Worm (Caenorhabditis elegans) whole organism, L4 larva: ENCODE results near the gene nex-2.

Source experiments
- D1046.2 ChIP-seq: fragments of 200-800 bp; sonication (Bioruptor generic); IDR thresholded peaks from 2 replicates; pipeline ENCODE4 v1.3.6; 2022; ENCODE audit warnings: missing genetic modification characterization, missing compliant biosample characterization
- F10B5.3 ChIP-seq: sonication (generic microtip); optimal IDR thresholded peaks from 2 replicates; lab custom pipeline; 2016; ENCODE audit warnings: mild to moderate bottlenecking, missing genetic modification characterization, missing compliant biosample characterization
- R02D3.7 ChIP-seq: fragments of 150-350 bp; sonication (generic microtip); optimal IDR thresholded peaks from 3 replicates; lab custom pipeline; 2014; ENCODE audit warnings: missing biosample characterization, missing genetic modification characterization
- T20F7.1 ChIP-seq: fragments of 200-800 bp; sonication (Bioruptor generic); optimal IDR thresholded peaks from 2 replicates; lab custom pipeline; 2018; ENCODE audit warnings: mild to moderate bottlenecking, missing genetic modification characterization, missing compliant biosample characterization
- T26A8.4 ChIP-seq: fragments of 200-800 bp; sonication (Bioruptor generic); IDR thresholded peaks from 2 replicates; pipeline ENCODE4 v1.3.6; 2022; ENCODE audit warnings: missing genetic modification characterization, missing compliant biosample characterization
- Y105C5A.15 ChIP-seq: fragments of 200-800 bp; sonication (Bioruptor generic); IDR thresholded peaks from 2 replicates; pipeline ENCODE4 v1.3.6; 2022; ENCODE audit warnings: missing genetic modification characterization, missing compliant biosample characterization
- aha-1 ChIP-seq: fragments of 150-350 bp; peaks from one replicate; lab custom pipeline; 2014; ENCODE audit warnings: missing biosample characterization, missing genetic modification characterization
- arid-1 ChIP-seq: fragments of 200-800 bp; sonication (Bioruptor generic); conservative IDR thresholded peaks from 2 replicates; pipeline ENCODE4 v1.3.6; 2022; ENCODE audit warnings: missing genetic modification reagents, missing genetic modification characterization, missing compliant biosample characterization
- ceh-44 ChIP-seq: fragments of 200-800 bp; sonication (Bioruptor generic); IDR thresholded peaks from 2 replicates; pipeline ENCODE4 v1.3.6; 2022; ENCODE audit warnings: missing genetic modification reagents, missing genetic modification characterization, missing compliant biosample characterization
- cey-2 ChIP-seq: sonication (generic microtip); optimal IDR thresholded peaks from 3 replicates; lab custom pipeline; 2017; ENCODE audit warnings: missing genetic modification characterization, mild to moderate bottlenecking, missing compliant biosample characterization, antibody characterized with exemption, borderline replicate concordance; ENCODE audit not compliant: insufficient read depth
- ctbp-1 ChIP-seq: fragments of 200-800 bp; sonication (Bioruptor generic); IDR thresholded peaks from 2 replicates; pipeline ENCODE4 v1.3.6; 2022; ENCODE audit warnings: missing genetic modification reagents, missing genetic modification characterization, missing compliant biosample characterization
- daf-12 ChIP-seq: fragments of 150-350 bp; optimal IDR thresholded peaks from 2 replicates; lab custom pipeline; 2014; ENCODE audit warnings: missing biosample characterization, missing genetic modification reagents, missing genetic modification characterization
- daf-19 ChIP-seq: fragments of 200-800 bp; sonication (Bioruptor generic); conservative IDR thresholded peaks from 2 replicates; pipeline ENCODE4 v1.3.6; 2022; ENCODE audit warnings: missing genetic modification characterization, missing compliant biosample characterization
- dmd-8 ChIP-seq: fragments of 200-800 bp; sonication (Bioruptor generic); IDR thresholded peaks from 2 replicates; pipeline ENCODE4 v1.3.6; 2022; ENCODE audit warnings: missing genetic modification characterization, missing compliant biosample characterization
- duxl-1 ChIP-seq: sonication (generic microtip); optimal IDR thresholded peaks from 2 replicates; lab custom pipeline; 2016; ENCODE audit warnings: mild to moderate bottlenecking, missing genetic modification characterization, moderate library complexity, missing compliant biosample characterization; ENCODE audit not compliant: poor library complexity
- dve-1 ChIP-seq: sonication (generic microtip); optimal IDR thresholded peaks from 2 replicates; lab custom pipeline; 2017; ENCODE audit warnings: antibody characterized with exemption, mild to moderate bottlenecking, missing genetic modification characterization, missing compliant biosample characterization; ENCODE audit not compliant: insufficient read depth
- egl-43 ChIP-seq: fragments of 200-800 bp; sonication (Bioruptor generic); IDR thresholded peaks from 2 replicates; pipeline ENCODE4 v1.3.6; 2022; ENCODE audit warnings: missing genetic modification reagents, missing genetic modification characterization, missing compliant biosample characterization
- fkh-10 ChIP-seq: fragments of 150-350 bp; optimal IDR thresholded peaks from 2 replicates; lab custom pipeline; 2014; ENCODE audit warnings: missing biosample characterization, missing genetic modification reagents, missing genetic modification characterization
- gei-8 ChIP-seq: fragments of 200-800 bp; sonication (Bioruptor generic); optimal IDR thresholded peaks from 2 replicates; lab custom pipeline; 2018; ENCODE audit warnings: mild to moderate bottlenecking, missing genetic modification characterization, missing compliant biosample characterization
- hlh-30 ChIP-seq: sonication (generic microtip); optimal IDR thresholded peaks from 2 replicates; lab custom pipeline; 2017; ENCODE audit warnings: antibody characterized with exemption, mild to moderate bottlenecking, missing genetic modification characterization, missing compliant biosample characterization; ENCODE audit not compliant: insufficient read depth
- lin-15B ChIP-seq: fragments of 150-350 bp; sonication (generic microtip); optimal IDR thresholded peaks from 3 replicates; lab custom pipeline; 2014; ENCODE audit warnings: missing biosample characterization, missing genetic modification characterization
- lir-3 ChIP-seq: sonication (generic microtip); optimal IDR thresholded peaks from 2 replicates; lab custom pipeline; 2016; ENCODE audit warnings: mild to moderate bottlenecking, missing genetic modification characterization, missing compliant biosample characterization
- nhr-11 ChIP-seq: fragments of 150-350 bp; optimal IDR thresholded peaks from 2 replicates; lab custom pipeline; 2014; ENCODE audit warnings: missing biosample characterization, missing genetic modification characterization
- nhr-237 ChIP-seq: sonication (generic microtip); optimal IDR thresholded peaks from 2 replicates; lab custom pipeline; 2017; ENCODE audit warnings: missing biosample characterization, missing genetic modification characterization
- nhr-42 ChIP-seq: fragments of 200-800 bp; sonication (Bioruptor generic); IDR thresholded peaks from 2 replicates; pipeline ENCODE4 v1.3.6; 2022; ENCODE audit warnings: missing genetic modification characterization, missing compliant biosample characterization
- nhr-77 ChIP-seq: fragments of 150-350 bp; optimal IDR thresholded peaks from 2 replicates; lab custom pipeline; 2014; ENCODE audit warnings: missing biosample characterization, missing genetic modification characterization
- pqm-1 ChIP-seq: sonication (generic microtip); optimal IDR thresholded peaks from 2 replicates; lab custom pipeline; 2017; ENCODE audit warnings: missing biosample characterization, missing genetic modification characterization
- rbr-2 ChIP-seq: sonication (generic microtip); optimal IDR thresholded peaks from 2 replicates; lab custom pipeline; 2016; ENCODE audit warnings: missing genotype, missing genetic modification characterization, missing compliant biosample characterization
- sdz-12 ChIP-seq: fragments of 200-800 bp; sonication (Bioruptor generic); optimal IDR thresholded peaks from 2 replicates; lab custom pipeline; 2018; ENCODE audit warnings: mild to moderate bottlenecking, missing genetic modification characterization, missing compliant biosample characterization
- set-16 ChIP-seq: fragments of 200-800 bp; sonication (Bioruptor generic); IDR thresholded peaks from 2 replicates; pipeline ENCODE4 v1.3.6; 2022; ENCODE audit warnings: missing genetic modification reagents, missing genetic modification characterization, missing compliant biosample characterization
- spr-3 ChIP-seq: fragments of 200-800 bp; sonication (Bioruptor generic); optimal IDR thresholded peaks from 2 replicates; lab custom pipeline; 2018; ENCODE audit warnings: mild to moderate bottlenecking, missing genetic modification characterization, missing compliant biosample characterization
- tra-1 ChIP-seq: fragments of 200-800 bp; sonication (Bioruptor generic); IDR thresholded peaks from 2 replicates; pipeline ENCODE4 v1.3.6; 2022; ENCODE audit warnings: missing genetic modification reagents, missing genetic modification characterization, missing compliant biosample characterization
- unc-62 ChIP-seq, 3 experiments: fragments of 150-350 bp in 1 of 3; sonication (generic microtip); optimal IDR thresholded peaks in 2 of 3; peaks in 1 of 3; 1 replicate in 1 of 3; 2 replicates in 2 of 3; lab custom pipeline; 2014 to 2017; ENCODE audit warnings: missing biosample characterization in 3 of 3, missing genetic modification characterization in 3 of 3, missing genetic modification reagents in 3 of 3, missing genotype in 1 of 3
- zfp-3 ChIP-seq: fragments of 200-800 bp; sonication (Bioruptor generic); conservative IDR thresholded peaks from 2 replicates; pipeline ENCODE4 v1.3.6; 2022; ENCODE audit warnings: missing genetic modification reagents, missing genetic modification characterization, missing compliant biosample characterization
- zip-11 ChIP-seq: fragments of 200-800 bp; sonication (Bioruptor generic); IDR thresholded peaks from 2 replicates; pipeline ENCODE4 v1.3.6; 2022; ENCODE audit warnings: missing genetic modification characterization, missing compliant biosample characterization
- zip-2 ChIP-seq: fragments of 150-350 bp; optimal IDR thresholded peaks from 2 replicates; lab custom pipeline; 2014; ENCODE audit warnings: missing biosample characterization, missing genetic modification characterization

Gene nex-2

ce11 chrIII:10337508-10338166, 7.4 kb upstream of the nex-2 start, which contains the start of gene ttr-15 (continued):
- TF ChIP-seq fkh-10 (GFP tag; lab: Kevin White, UChicago) (no peak), R02D3.7 (tag; lab: Kevin White, UChicago) (no peak), zfp-3 (GFP tag; lab: Robert Waterston, UW) (0 out of 2 replicates have a peak, but pooled peaks have one; percentile 14), T26A8.4 (GFP tag; lab: Robert Waterston, UW) (no peak), sdz-12 (no peak), cey-2 (no peak), ceh-44 (GFP tag; lab: Robert Waterston, UW) (no peak), zip-11 (GFP tag; lab: Robert Waterston, UW) (no peak), daf-19 (GFP tag; lab: Robert Waterston, UW) (no peak), dve-1 (tag; lab: Kevin White, UChicago) (peak; percentile 72), lir-3 (tag; lab: Kevin White, UChicago) (no peak), T20F7.1 (GFP tag; lab: Kevin White, UChicago) (peak; percentile 54), ctbp-1 (no peak), tra-1 (GFP tag; lab: Robert Waterston, UW) (0 out of 2 replicates have a peak, but pooled peaks have one; percentile 28), pqm-1 (tag; lab: Kevin White, UChicago) (no peak), gei-8 (GFP tag; lab: Kevin White, UChicago) (no peak), zip-2 (no peak), nhr-237 (tag; lab: Kevin White, UChicago) (no peak), nhr-42 (no peak), set-16 (GFP tag; lab: Robert Waterston, UW) (no peak), nhr-11 (no peak), D1046.2 (GFP tag; lab: Robert Waterston, UW) (no peak), hlh-30 (peak; percentile 34), duxl-1 (no peak), egl-43 (GFP tag; lab: Robert Waterston, UW) (no peak), spr-3 (GFP tag; lab: Kevin White, UChicago) (no peak), aha-1 (tag; lab: Kevin White, UChicago) (peak; percentile 87), rbr-2 (no peak), arid-1 (no peak)

- TF ChIP-seq unc-62 (GFP tag; optimal IDR thresholded peaks at IDR 0.05 in 1 of 2; lab: Kevin White, UChicago) = peak in 1 of 2 experiments; percentile 54
- no peak for TF ChIP-seq unc-62 (tag; optimal IDR thresholded peaks at IDR 0.05; lab: Kevin White, UChicago)
- TF ChIP-seq aha-1 (tag; lab: Kevin White, UChicago) = peak; percentile 96
- TF ChIP-seq Y105C5A.15 (GFP tag; lab: Robert Waterston, UW) = no peak
Observed at ce11 chrIII:10336109-10336508, 5.9 kb upstream of the nex-2 start.

ce11 chrIII:10335086-10335485, 4.9 kb upstream of the nex-2 start, which contains the start of gene ced-9:
Gene ced-9 (plus strand): TSS chrIII:10335172.
- TF ChIP-seq aha-1 (tag; lab: Kevin White, UChicago) (peak; percentile 97), lin-15B (tag; lab: Kevin White, UChicago) (no peak), F10B5.3 (tag; lab: Kevin White, UChicago) (no peak), daf-12 (no peak), nhr-77 (no peak), dmd-8 (no peak)
